Fruit fly (Drosophila melanogaster) whole organism: ENCODE measurements around the gene CG14537.

Experiments
- CG8478 ChIP-seq: fragments of >200 bp; optimal IDR thresholded peaks from 2 replicates; lab custom pipeline; 2018; ENCODE audit warnings: inconsistent platforms
- EcR ChIP-seq, 2 experiments: fragments of >200 bp; optimal IDR thresholded peaks; 2 replicates each; lab custom pipeline; 2017; ENCODE audit warnings: missing biosample characterization in 2 of 2, missing genetic modification characterization in 2 of 2, missing genetic modification reagents in 2 of 2
- psq ChIP-seq: fragments of >200 bp; optimal IDR thresholded peaks from 2 replicates; lab custom pipeline; 2017
- usp ChIP-seq: fragments of >200 bp; optimal IDR thresholded peaks from 2 replicates; lab custom pipeline; 2017; ENCODE audit warnings: missing biosample characterization, missing genetic modification characterization, mixed read lengths

DNA sequence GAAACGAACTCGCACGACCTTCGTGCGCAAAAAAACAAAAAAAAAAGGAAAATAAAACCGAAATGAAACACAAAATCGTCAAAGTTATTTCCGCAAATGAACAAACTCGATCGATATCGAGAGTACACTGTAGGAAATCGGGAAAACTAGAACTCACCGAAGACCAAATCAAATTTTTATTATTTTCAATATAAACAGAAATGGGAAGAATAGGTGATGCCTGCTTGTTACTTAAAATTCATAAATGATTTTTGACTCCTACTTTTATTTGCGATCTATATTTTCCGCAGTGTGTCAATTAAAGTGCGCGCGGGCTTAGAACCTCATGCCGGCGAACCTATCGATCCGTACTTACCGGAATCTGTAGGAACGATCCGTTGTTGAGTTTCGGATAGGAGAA is 35.4 kb downstream of the CG14537 start:
- TF ChIP-seq EcR (GFP tag; optimal IDR thresholded peaks at IDR 0.05; lab: Kevin White, UChicago) (no peak), usp (GFP tag; lab: Kevin White, UChicago) (no peak), psq (lab: Kevin White, UChicago) (no peak), CG8478 (lab: Kevin White, UChicago) (no peak)
